Worm (Caenorhabditis elegans): ENCODE measurements around the gene skr-19.

DNA sequence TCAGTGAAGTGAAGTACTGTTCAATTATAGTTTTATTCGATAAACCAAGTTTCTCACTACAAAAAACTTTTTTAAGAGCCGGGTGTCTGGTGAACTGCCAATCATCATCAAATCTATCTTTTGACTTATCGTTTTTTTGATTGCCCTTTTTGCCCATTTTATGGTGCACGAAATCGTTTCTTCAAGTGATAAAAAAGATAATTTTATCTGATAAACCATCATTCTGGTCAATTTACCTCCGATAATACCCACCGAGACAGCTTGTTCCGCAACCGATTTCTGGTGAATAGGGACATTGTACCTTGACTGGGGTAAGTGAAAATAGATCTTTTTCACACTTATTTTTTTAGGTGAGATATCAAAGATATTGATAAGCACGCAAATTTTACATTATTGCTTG lies 33.1 kb upstream of the skr-19 start, which contains the start of gene K08H2.10:
- TF ChIP-seq W03F9.2 (tag; optimal IDR thresholded peaks at IDR 0.05) (no peak), dao-5 (tag; optimal IDR thresholded peaks at IDR 0.05) (no peak), him-1 (tag; optimal IDR thresholded peaks at IDR 0.05) (no peak)

Data from whole organism, L4/young adult.